Fruit fly (Drosophila melanogaster) whole organism, embryonic: ENCODE results near the gene CG32163.

ENCODE experiments used
- Atf3 ChIP-seq: fragments of 200-800 bp; sonication (Bioruptor generic); optimal IDR thresholded peaks from 3 replicates; lab custom pipeline; 2016; ENCODE audit warnings: missing biosample characterization, missing genetic modification characterization
- CG10147 ChIP-seq: fragments of 200-800 bp; sonication (Bioruptor generic); optimal IDR thresholded peaks from 2 replicates; lab custom pipeline; 2019; ENCODE audit warnings: missing biosample characterization, mild to moderate bottlenecking, missing genetic modification characterization, moderate library complexity
- CG10321 ChIP-seq: fragments of 200-800 bp; sonication (Bioruptor generic); IDR thresholded peaks from 2 replicates; pipeline ENCODE4 v1.3.6; 2022; ENCODE audit warnings: missing biosample characterization, missing genetic modification characterization
- CG10543 ChIP-seq: fragments of 200-800 bp; sonication (Bioruptor generic); optimal IDR thresholded peaks from 3 replicates; lab custom pipeline; 2017; ENCODE audit warnings: missing biosample characterization, mild to moderate bottlenecking, missing genetic modification characterization, moderate library complexity
- CG10654 ChIP-seq: fragments of 200-800 bp; sonication (Bioruptor generic); optimal IDR thresholded peaks from 2 replicates; lab custom pipeline; 2016; ENCODE audit warnings: missing biosample characterization, missing genetic modification characterization
- CG10959 ChIP-seq: fragments of 200-800 bp; sonication (Bioruptor generic); IDR thresholded peaks from 2 replicates; pipeline ENCODE4 v1.3.6; 2022; ENCODE audit warnings: missing biosample characterization, missing genetic modification characterization
- CG14050 ChIP-seq: fragments of 200-800 bp; sonication (Bioruptor generic); IDR thresholded peaks from 3 replicates; pipeline ENCODE4 v1.3.6; 2022; ENCODE audit warnings: missing biosample characterization, missing genetic modification characterization
- CG14441 ChIP-seq: fragments of 200-800 bp; sonication (Bioruptor generic); IDR thresholded peaks from 2 replicates; pipeline ENCODE4 v1.3.6; 2022; ENCODE audit warnings: missing biosample characterization, missing genetic modification characterization
- CG1602 ChIP-seq: fragments of 200-800 bp; sonication (Bioruptor generic); optimal IDR thresholded peaks from 3 replicates; lab custom pipeline; 2016; ENCODE audit warnings: missing biosample characterization, missing genetic modification characterization
- CG17186 ChIP-seq: fragments of 200-800 bp; sonication (Bioruptor generic); optimal IDR thresholded peaks from 3 replicates; lab custom pipeline; 2017; ENCODE audit warnings: missing biosample characterization, missing genetic modification reagents, missing genetic modification characterization
- CG1792 ChIP-seq: fragments of 200-800 bp; sonication (Bioruptor generic); optimal IDR thresholded peaks from 2 replicates; lab custom pipeline; 2016; ENCODE audit warnings: missing biosample characterization, missing genetic modification characterization
- CG18764 ChIP-seq: fragments of 200-800 bp; sonication (Bioruptor generic); optimal IDR thresholded peaks from 3 replicates; lab custom pipeline; 2016; ENCODE audit warnings: missing biosample characterization, missing genetic modification characterization
- CG30431 ChIP-seq: fragments of 200-800 bp; sonication (Bioruptor generic); optimal IDR thresholded peaks from 2 replicates; lab custom pipeline; 2017; ENCODE audit warnings: missing biosample characterization, missing genetic modification characterization
- CG4730 ChIP-seq: fragments of 200-800 bp; sonication (Bioruptor generic); IDR thresholded peaks from 2 replicates; pipeline ENCODE4 v1.3.6; 2022; ENCODE audit warnings: missing biosample characterization, missing genetic modification characterization
- CG5953 ChIP-seq: fragments of 200-800 bp; sonication (Bioruptor generic); IDR thresholded peaks from 2 replicates; pipeline ENCODE4 v1.3.6; 2022; ENCODE audit warnings: missing biosample characterization, missing genetic modification characterization
- CG8089 ChIP-seq: fragments of 200-800 bp; sonication (Bioruptor generic); optimal IDR thresholded peaks from 3 replicates; lab custom pipeline; 2016; ENCODE audit warnings: missing biosample characterization, missing genetic modification characterization
- CG8359 ChIP-seq: fragments of 200-800 bp; sonication (Bioruptor generic); optimal IDR thresholded peaks from 2 replicates; lab custom pipeline; 2017; ENCODE audit warnings: missing biosample characterization, mild to moderate bottlenecking, missing genetic modification characterization, borderline replicate concordance
- CG8765 ChIP-seq: fragments of 200-800 bp; sonication (Bioruptor generic); IDR thresholded peaks from 2 replicates; pipeline ENCODE4 v1.3.6; 2022; ENCODE audit warnings: missing biosample characterization, missing genetic modification characterization
- D ChIP-seq, 2 experiments: fragments of 200-800 bp in 1 of 2; fragments of >200 bp in 1 of 2; sonication (Bioruptor generic) in 1 of 2; optimal IDR thresholded peaks; 2 replicates in 1 of 2; 3 replicates in 1 of 2; lab custom pipeline; 2017; ENCODE audit warnings: mild to moderate bottlenecking in 1 of 2, missing biosample characterization in 1 of 2, missing genetic modification characterization in 1 of 2, missing genetic modification reagents in 1 of 2
- Dp ChIP-seq: fragments of 200-800 bp; sonication (Bioruptor generic); optimal IDR thresholded peaks from 2 replicates; lab custom pipeline; 2018; ENCODE audit warnings: missing biosample characterization, mild to moderate bottlenecking, missing genetic modification characterization, moderate library complexity
- E2f1 ChIP-seq: fragments of 200-800 bp; sonication (Bioruptor generic); IDR thresholded peaks from 2 replicates; pipeline ENCODE4 v1.3.6; 2022; ENCODE audit warnings: missing biosample characterization, missing genetic modification characterization
- Jarid2 ChIP-seq: fragments of 200-800 bp; sonication (Bioruptor generic); optimal IDR thresholded peaks from 3 replicates; lab custom pipeline; 2017; ENCODE audit warnings: mild to moderate bottlenecking, missing biosample characterization, missing genetic modification reagents, missing genetic modification characterization
- NFAT ChIP-seq: fragments of 200-800 bp; sonication (Bioruptor generic); IDR thresholded peaks from 2 replicates; pipeline ENCODE4 v1.3.6; 2022; ENCODE audit warnings: missing biosample characterization, missing genetic modification characterization
- Sox100B ChIP-seq: fragments of 200-800 bp; sonication (Bioruptor generic); optimal IDR thresholded peaks from 3 replicates; lab custom pipeline; 2018; ENCODE audit warnings: missing biosample characterization, mild to moderate bottlenecking, missing genetic modification characterization
- al ChIP-seq: fragments of 200-800 bp; sonication (Bioruptor generic); IDR thresholded peaks from 2 replicates; pipeline ENCODE4 v1.3.6; 2022; ENCODE audit warnings: missing biosample characterization, missing genetic modification characterization
- bcd ChIP-seq: fragments of 200-800 bp; sonication (Bioruptor generic); optimal IDR thresholded peaks from 2 replicates; lab custom pipeline; 2017; ENCODE audit warnings: missing biosample characterization, mild to moderate bottlenecking, missing genetic modification characterization
- bigmax ChIP-seq: fragments of 200-800 bp; sonication (Bioruptor generic); optimal IDR thresholded peaks from 2 replicates; lab custom pipeline; 2018; ENCODE audit warnings: missing biosample characterization, mild to moderate bottlenecking, missing genetic modification characterization
- bowl ChIP-seq: fragments of 200-800 bp; sonication (Bioruptor generic); IDR thresholded peaks from 2 replicates; pipeline ENCODE4 v1.3.6; 2022; ENCODE audit warnings: missing biosample characterization, missing genetic modification characterization
- dati ChIP-seq: fragments of 200-800 bp; sonication (Bioruptor generic); IDR thresholded peaks from 2 replicates; pipeline ENCODE4 v1.3.6; 2022; ENCODE audit warnings: missing biosample characterization, missing genetic modification characterization
- dm ChIP-seq: fragments of 200-800 bp; sonication (Bioruptor generic); optimal IDR thresholded peaks from 3 replicates; lab custom pipeline; 2016; ENCODE audit warnings: missing biosample characterization, missing genetic modification characterization
- dmrt11E ChIP-seq: fragments of 200-800 bp; sonication (Bioruptor generic); optimal IDR thresholded peaks from 3 replicates; lab custom pipeline; 2018; ENCODE audit warnings: missing biosample characterization, mild to moderate bottlenecking, missing genetic modification characterization, moderate library complexity
- exex ChIP-seq: fragments of 200-800 bp; sonication (Bioruptor generic); optimal IDR thresholded peaks from 4 replicates; lab custom pipeline; 2018; ENCODE audit warnings: missing biosample characterization, mild to moderate bottlenecking, missing genetic modification characterization, moderate library complexity
- eyg ChIP-seq: fragments of 200-800 bp; sonication (Bioruptor generic); optimal IDR thresholded peaks from 3 replicates; lab custom pipeline; 2016; ENCODE audit warnings: missing biosample characterization, missing genetic modification characterization
- hbn ChIP-seq: fragments of 200-800 bp; sonication (Bioruptor generic); IDR thresholded peaks from 2 replicates; pipeline ENCODE4 v1.3.6; 2022; ENCODE audit warnings: missing biosample characterization, missing genetic modification characterization; ENCODE audit not compliant: partially characterized antibody
- kni ChIP-seq: fragments of 200-800 bp; sonication (Bioruptor generic); optimal IDR thresholded peaks from 3 replicates; lab custom pipeline; 2017; ENCODE audit warnings: mild to moderate bottlenecking, missing biosample characterization, missing genetic modification reagents, missing genetic modification characterization
- nerfin-2 ChIP-seq: fragments of 200-800 bp; sonication (Bioruptor generic); IDR thresholded peaks from 2 replicates; pipeline ENCODE4 v1.3.6; 2022; ENCODE audit warnings: missing biosample characterization, missing genetic modification characterization; ENCODE audit not compliant: partially characterized antibody
- otp ChIP-seq: fragments of 200-800 bp; sonication (Bioruptor generic); IDR thresholded peaks from 3 replicates; pipeline ENCODE4, ENCODE4 v1.3.6; 2022; ENCODE audit warnings: missing biosample characterization, missing genetic modification characterization
- pros ChIP-seq: fragments of 200-800 bp; sonication (Bioruptor generic); optimal IDR thresholded peaks from 3 replicates; lab custom pipeline; 2019; ENCODE audit warnings: missing biosample characterization, mild to moderate bottlenecking, missing genetic modification characterization, moderate library complexity
- pum ChIP-seq: fragments of 200-800 bp; sonication (Bioruptor generic); optimal IDR thresholded peaks from 2 replicates; lab custom pipeline; 2016; ENCODE audit warnings: missing biosample characterization, missing genetic modification characterization
- rib ChIP-seq: fragments of 200-800 bp; sonication (Bioruptor generic); IDR thresholded peaks from 2 replicates; pipeline ENCODE4 v1.3.6; 2022; ENCODE audit warnings: missing biosample characterization, missing genetic modification characterization
- sc ChIP-seq, 3 experiments: fragments of >200 bp in 2 of 3; fragments of 200-800 bp in 1 of 3; sonication (Bioruptor generic) in 1 of 3; optimal IDR thresholded peaks; 2 replicates in 2 of 3; 3 replicates in 1 of 3; lab custom pipeline; 2017; ENCODE audit warnings: mild to moderate bottlenecking in 1 of 3, missing biosample characterization in 1 of 3, missing genetic modification characterization in 1 of 3, missing genetic modification reagents in 1 of 3
- sd ChIP-seq: fragments of 200-800 bp; sonication (Bioruptor generic); optimal IDR thresholded peaks from 3 replicates; lab custom pipeline; 2018; ENCODE audit warnings: missing biosample characterization, mild to moderate bottlenecking, missing genetic modification characterization, moderate library complexity
- sens ChIP-seq: fragments of 200-800 bp; sonication (Bioruptor generic); peaks from one replicate; lab custom pipeline; 2016; ENCODE audit warnings: missing biosample characterization, missing genetic modification characterization
- shn ChIP-seq: fragments of 200-800 bp; sonication (Bioruptor generic); optimal IDR thresholded peaks from 3 replicates; lab custom pipeline; 2016; ENCODE audit warnings: missing biosample characterization, missing genetic modification characterization
- sob ChIP-seq: fragments of 200-800 bp; sonication (Bioruptor generic); IDR thresholded peaks from 2 replicates; pipeline ENCODE4 v1.3.6; 2022; ENCODE audit warnings: missing biosample characterization, missing genetic modification characterization
- stwl ChIP-seq: fragments of 200-800 bp; sonication (Bioruptor generic); optimal IDR thresholded peaks from 3 replicates; lab custom pipeline; 2018; ENCODE audit warnings: missing biosample characterization, mild to moderate bottlenecking, missing genetic modification characterization, moderate library complexity
- toy ChIP-seq: fragments of 200-800 bp; sonication (Bioruptor generic); IDR thresholded peaks from 2 replicates; pipeline ENCODE4 v1.3.6; 2022; ENCODE audit warnings: missing biosample characterization, missing genetic modification characterization
- trh ChIP-seq: fragments of 200-800 bp; sonication (Bioruptor generic); optimal IDR thresholded peaks from 2 replicates; lab custom pipeline; 2016; ENCODE audit warnings: missing biosample characterization, missing genetic modification characterization
- tup ChIP-seq: fragments of 200-800 bp; sonication (Bioruptor generic); optimal IDR thresholded peaks from 2 replicates; lab custom pipeline; 2016; ENCODE audit warnings: missing biosample characterization, mild to moderate bottlenecking, missing genetic modification characterization, moderate library complexity
- yki ChIP-seq: fragments of >200 bp; optimal IDR thresholded peaks from 3 replicates; lab custom pipeline; 2018

The CG32163 gene

dm6 chr3L:16582678-16583315 is 4.2 kb upstream of the CG32163 start, which contains the start of gene Rpn12 (continued):
- TF ChIP-seq bowl (GFP tag; lab: Robert Waterston, UW) (no peak), CG4730 (GFP tag; lab: Robert Waterston, UW) (no peak), hbn (GFP tag; lab: Robert Waterston, UW) (peak; percentile 82), stwl (tag; lab: Kevin White, UChicago) (peak; percentile 70), pros (GFP tag; lab: Kevin White, UChicago) (no peak), CG14441 (GFP tag; lab: Robert Waterston, UW) (no peak), Jarid2 (GFP tag; lab: Kevin White, UChicago) (no peak), Sox100B (GFP tag; lab: Kevin White, UChicago) (no peak), dm (GFP tag; lab: Kevin White, UChicago) (peak; percentile 31), dati (GFP tag; lab: Robert Waterston, UW) (no peak), CG10147 (GFP tag; lab: Kevin White, UChicago) (peak; percentile 59), CG5953 (GFP tag; lab: Robert Waterston, UW) (no peak), NFAT (GFP tag; lab: Robert Waterston, UW) (peak; percentile 28; the same call in 1 of the 2 replicates), CG30431 (no peak), pum (GFP tag; lab: Kevin White, UChicago) (peak; percentile 10), nerfin-2 (peak; percentile 78), CG10543 (GFP tag; lab: Kevin White, UChicago) (peak; percentile 54), exex (no peak), CG14050 (GFP tag; lab: Robert Waterston, UW) (no peak), sob (GFP tag; lab: Robert Waterston, UW) (no peak), sc (optimal IDR thresholded peaks at IDR 0.05; lab: Kevin White, UChicago) (no peak), sc (GFP tag; optimal IDR thresholded peaks at IDR 0.05; lab: Kevin White, UChicago) (no peak), sens (peak; percentile 93), CG18764 (GFP tag; lab: Kevin White, UChicago) (no peak), E2f1 (no peak), dmrt11E (tag; lab: Kevin White, UChicago) (no peak), sd (tag; lab: Kevin White, UChicago) (peak; percentile 7), CG1792 (GFP tag; lab: Kevin White, UChicago) (peak; percentile 37), kni (no peak), CG10321 (no peak), CG10959 (GFP tag; lab: Robert Waterston, UW) (no peak), CG8765 (GFP tag; lab: Robert Waterston, UW) (no peak), tup (GFP tag; lab: Kevin White, UChicago) (no peak), CG8089 (GFP tag; lab: Kevin White, UChicago) (no peak), bigmax (no peak), trh (GFP tag; lab: Kevin White, UChicago) (no peak), al (GFP tag; lab: Robert Waterston, UW) (peak; percentile 15; the same call in 1 of the 2 replicates), CG1602 (no peak), yki (no peak), eyg (GFP tag; lab: Kevin White, UChicago) (no peak), rib (GFP tag; lab: Robert Waterston, UW) (0 out of 2 replicates have a peak, but pooled peaks have one; percentile 21), bcd (GFP tag; lab: Kevin White, UChicago) (no peak), Dp (GFP tag; lab: Kevin White, UChicago) (peak; percentile 28), toy (GFP tag; lab: Robert Waterston, UW) (no peak), shn (GFP tag; lab: Kevin White, UChicago) (no peak), CG10654 (GFP tag; lab: Kevin White, UChicago) (no peak), D (optimal IDR thresholded peaks at IDR 0.05; lab: Kevin White, UChicago) (no peak), D (GFP tag; optimal IDR thresholded peaks at IDR 0.05; lab: Kevin White, UChicago) (no peak), CG17186 (GFP tag; lab: Kevin White, UChicago) (no peak), CG8359 (no peak), Atf3 (no peak), otp (GFP tag; lab: Robert Waterston, UW) (no peak)
